Worm (Caenorhabditis elegans) whole organism, L2 larva: ENCODE results near the gene ftn-1.

Experiments used
- C34F6.9 ChIP-seq: fragments of 150-350 bp; optimal IDR thresholded peaks from 2 replicates; lab custom pipeline; 2014; ENCODE audit warnings: missing biosample characterization, missing genetic modification characterization
- R02D3.7 ChIP-seq: fragments of 150-350 bp; optimal IDR thresholded peaks from 2 replicates; lab custom pipeline; 2014; ENCODE audit warnings: missing biosample characterization, missing genetic modification characterization
- alr-1 ChIP-seq: fragments of 150-350 bp; optimal IDR thresholded peaks from 2 replicates; lab custom pipeline; 2014; ENCODE audit warnings: missing biosample characterization, missing genetic modification characterization
- aly-2 ChIP-seq: fragments of 150-350 bp; optimal IDR thresholded peaks from 2 replicates; lab custom pipeline; 2014; ENCODE audit warnings: missing biosample characterization, missing genetic modification characterization
- ama-1 ChIP-seq: fragments of 150-350 bp; optimal IDR thresholded peaks from 2 replicates; lab custom pipeline; 2018; ENCODE audit warnings: inconsistent platforms
- ceh-16 ChIP-seq: fragments of 150-350 bp; optimal IDR thresholded peaks from 2 replicates; lab custom pipeline; 2014; ENCODE audit warnings: missing biosample characterization, missing genetic modification characterization
- ceh-82 ChIP-seq: fragments of 150-350 bp; optimal IDR thresholded peaks from 2 replicates; lab custom pipeline; 2014; ENCODE audit warnings: missing biosample characterization, missing genetic modification characterization
- crh-2 ChIP-seq: sonication (generic microtip); optimal IDR thresholded peaks from 2 replicates; lab custom pipeline; 2017; ENCODE audit warnings: missing biosample characterization, missing genetic modification characterization
- dmd-4 ChIP-seq: sonication (generic microtip); optimal IDR thresholded peaks from 2 replicates; lab custom pipeline; 2017; ENCODE audit warnings: missing biosample characterization, missing genetic modification characterization
- elt-1 ChIP-seq: fragments of 150-350 bp; optimal IDR thresholded peaks from 2 replicates; lab custom pipeline; 2014; ENCODE audit warnings: missing biosample characterization, missing genetic modification characterization
- fos-1 ChIP-seq: fragments of 150-350 bp; optimal IDR thresholded peaks from 2 replicates; lab custom pipeline; 2014; ENCODE audit warnings: missing biosample characterization, missing genetic modification characterization
- lin-11 ChIP-seq: fragments of 150-350 bp; sonication (generic microtip); optimal IDR thresholded peaks from 2 replicates; lab custom pipeline; 2014; ENCODE audit warnings: missing biosample characterization, missing genetic modification characterization, inconsistent platforms, mixed read lengths
- lin-13 ChIP-seq: fragments of 150-350 bp; optimal IDR thresholded peaks from 2 replicates; lab custom pipeline; 2014; ENCODE audit warnings: missing biosample characterization, missing genetic modification reagents, missing genetic modification characterization
- lsy-2 ChIP-seq, 2 experiments: fragments of 150-350 bp in 1 of 2; sonication (generic microtip) in 1 of 2; optimal IDR thresholded peaks; 2 replicates each; lab custom pipeline; 2014 to 2017; ENCODE audit warnings: missing biosample characterization in 2 of 2, missing genetic modification characterization in 2 of 2
- mdl-1 ChIP-seq, 2 experiments: fragments of 150-350 bp in 1 of 2; sonication (generic microtip) in 1 of 2; optimal IDR thresholded peaks; 2 replicates each; lab custom pipeline; 2017; ENCODE audit warnings: missing biosample characterization in 2 of 2, missing genetic modification characterization in 2 of 2
- nhr-10 ChIP-seq: sonication (generic microtip); optimal IDR thresholded peaks from 2 replicates; lab custom pipeline; 2017; ENCODE audit warnings: missing biosample characterization, missing genetic modification characterization
- nhr-11 ChIP-seq: fragments of 150-350 bp; optimal IDR thresholded peaks from 2 replicates; lab custom pipeline; 2014; ENCODE audit warnings: missing biosample characterization, missing genetic modification characterization
- nhr-12 ChIP-seq: fragments of 150-350 bp; optimal IDR thresholded peaks from 2 replicates; lab custom pipeline; 2014; ENCODE audit warnings: missing biosample characterization, missing genetic modification characterization
- nhr-21 ChIP-seq: fragments of 150-350 bp; optimal IDR thresholded peaks from 2 replicates; lab custom pipeline; 2014; ENCODE audit warnings: missing biosample characterization, missing genetic modification characterization
- nhr-23 ChIP-seq: fragments of 150-350 bp; optimal IDR thresholded peaks from 2 replicates; lab custom pipeline; 2014; ENCODE audit warnings: missing biosample characterization, missing genetic modification reagents, missing genetic modification characterization
- nhr-237 ChIP-seq: fragments of 150-350 bp; optimal IDR thresholded peaks from 2 replicates; lab custom pipeline; 2014; ENCODE audit warnings: missing biosample characterization, missing genetic modification characterization
- nhr-25 ChIP-seq: fragments of 150-350 bp; sonication (generic microtip); optimal IDR thresholded peaks from 3 replicates; lab custom pipeline; 2014; ENCODE audit warnings: missing biosample characterization, missing genetic modification characterization
- nhr-6 ChIP-seq: fragments of 150-350 bp; optimal IDR thresholded peaks from 2 replicates; lab custom pipeline; 2014; ENCODE audit warnings: missing biosample characterization, missing genetic modification characterization
- peb-1 ChIP-seq: fragments of 150-350 bp; optimal IDR thresholded peaks from 2 replicates; lab custom pipeline; 2014; ENCODE audit warnings: missing biosample characterization, missing genetic modification characterization
- sem-4 ChIP-seq: fragments of 150-350 bp; optimal IDR thresholded peaks from 2 replicates; lab custom pipeline; 2014; ENCODE audit warnings: missing biosample characterization, missing genetic modification reagents, missing genetic modification characterization
- sma-3 ChIP-seq: sonication (generic microtip); optimal IDR thresholded peaks from 2 replicates; lab custom pipeline; 2016; ENCODE audit warnings: missing genetic modification reagents, missing genetic modification characterization, missing compliant biosample characterization
- sma-9 ChIP-seq, 2 experiments: fragments of 150-350 bp in 1 of 2; sonication (generic microtip) in 1 of 2; optimal IDR thresholded peaks; 2 replicates each; lab custom pipeline; 2014 to 2016; ENCODE audit warnings: missing genetic modification characterization in 2 of 2, mild to moderate bottlenecking in 1 of 2, missing biosample characterization in 1 of 2, missing compliant biosample characterization in 1 of 2, missing genetic modification reagents in 1 of 2, moderate library complexity in 1 of 2
- unc-55 ChIP-seq: fragments of 150-350 bp; sonication (generic microtip); optimal IDR thresholded peaks from 3 replicates; lab custom pipeline; 2014; ENCODE audit warnings: missing biosample characterization, missing genetic modification reagents, missing genetic modification characterization
- unc-62 ChIP-seq: fragments of 150-350 bp; optimal IDR thresholded peaks from 2 replicates; lab custom pipeline; 2014; ENCODE audit warnings: missing biosample characterization, missing genetic modification reagents, missing genetic modification characterization
- zag-1 ChIP-seq: fragments of 150-350 bp; optimal IDR thresholded peaks from 2 replicates; lab custom pipeline; 2014; ENCODE audit warnings: missing biosample characterization, missing genetic modification characterization
- ztf-1 ChIP-seq: fragments of 200-800 bp; sonication (Bioruptor generic); conservative IDR thresholded peaks from 2 replicates; pipeline ENCODE4 v1.3.6; 2022; ENCODE audit warnings: missing genetic modification characterization, missing compliant biosample characterization
- ztf-11 ChIP-seq: sonication (generic microtip); optimal IDR thresholded peaks from 2 replicates; lab custom pipeline; 2017; ENCODE audit warnings: missing biosample characterization, missing genetic modification characterization
- ztf-4 ChIP-seq: fragments of 150-350 bp; optimal IDR thresholded peaks from 2 replicates; lab custom pipeline; 2014; ENCODE audit warnings: missing biosample characterization, missing genetic modification characterization

The ftn-1 gene

DNA sequence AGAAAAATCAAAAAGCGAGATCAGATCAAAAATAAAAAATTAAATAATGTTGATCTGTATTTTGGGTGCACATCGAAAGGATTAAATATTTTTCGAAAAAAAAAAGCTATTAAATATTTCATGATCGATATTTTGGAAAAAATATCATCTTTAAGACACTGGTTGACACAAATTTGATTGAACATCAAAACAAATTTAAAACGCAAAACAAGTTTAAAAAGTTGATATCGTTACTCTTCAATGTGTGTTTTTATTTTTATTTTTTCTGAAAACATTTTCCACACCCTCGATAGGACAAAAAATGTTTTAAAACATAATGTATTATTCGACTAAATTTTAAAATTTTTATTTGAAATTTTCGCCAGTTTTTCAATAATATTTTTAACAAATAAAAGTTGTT lies 9.4 kb downstream of the ftn-1 start, which contains the start of gene C54F6.12:
Gene C54F6.12, minus strand, starts transcription at position 101 of the 400 bp plus-strand sequence.
- TF ChIP-seq unc-62 (no peak), nhr-11 (tag; lab: Kevin White, UChicago) (no peak), nhr-12 (tag; lab: Kevin White, UChicago) (no peak), fos-1 (tag; lab: Kevin White, UChicago) (no peak), ztf-11 (no peak), nhr-10 (tag; lab: Kevin White, UChicago) (no peak)

- TF ChIP-seq ztf-4 (tag; lab: Kevin White, UChicago) = no peak
- no peak for TF ChIP-seq peb-1 (tag; lab: Kevin White, UChicago)
- no peak for TF ChIP-seq unc-55
- TF ChIP-seq ceh-16 (tag; lab: Kevin White, UChicago) = no peak
- no peak for TF ChIP-seq alr-1
- no peak for TF ChIP-seq nhr-23 (tag; lab: Kevin White, UChicago)
- no peak for TF ChIP-seq sma-9 (GFP tag; optimal IDR thresholded peaks at IDR 0.05; lab: Kevin White, UChicago)
- TF ChIP-seq sma-9 (tag; optimal IDR thresholded peaks at IDR 0.05; lab: Kevin White, UChicago) = no peak
- TF ChIP-seq fos-1 (tag; lab: Kevin White, UChicago) = no peak
- TF ChIP-seq nhr-10 (tag; lab: Kevin White, UChicago) = no peak
- no peak for TF ChIP-seq nhr-237 (tag; lab: Kevin White, UChicago)
- no peak for TF ChIP-seq aly-2 (tag; lab: Kevin White, UChicago)
Measured at ce11 chrV:7532947-7533346, 14.4 kb downstream of the ftn-1 start, which contains the start of gene C54F6.3. TSS of gene C54F6.3 (plus strand) at chrV:7533247.

DNA sequence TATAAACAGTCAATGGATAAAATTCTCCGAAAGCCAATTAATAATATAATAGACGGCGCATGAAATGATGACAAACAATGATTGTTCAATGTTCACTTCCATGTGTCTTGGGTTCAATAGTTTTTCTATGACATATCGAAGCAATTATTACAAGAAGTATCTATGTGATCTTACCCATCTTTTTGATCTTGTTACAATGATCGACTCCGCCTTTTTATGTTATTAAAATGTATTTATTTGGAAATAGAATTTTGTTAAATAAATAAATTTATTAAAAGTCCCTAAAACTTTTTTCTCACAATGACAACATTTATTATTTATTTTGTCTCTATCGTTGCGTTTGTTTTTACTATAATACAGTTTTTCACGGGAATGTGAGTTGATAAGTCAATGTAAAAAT lies 17.5 kb downstream of the ftn-1 start, which contains the start of gene swt-2:
Gene swt-2, plus strand, starts transcription at position 301 of the 400 bp plus-strand sequence.
- TF ChIP-seq dmd-4 (tag; lab: Kevin White, UChicago) = no peak
- TF ChIP-seq ceh-16 (tag; lab: Kevin White, UChicago) = no peak
- TF ChIP-seq nhr-21 (tag; lab: Kevin White, UChicago) = no peak
- TF ChIP-seq sem-4 (tag; lab: Kevin White, UChicago) = no peak
- TF ChIP-seq ama-1 (lab: Kevin White, UChicago) = no peak
- no peak for TF ChIP-seq lsy-2 (tag; optimal IDR thresholded peaks at IDR 0.05; lab: Kevin White, UChicago)
- TF ChIP-seq sma-9 (GFP tag; optimal IDR thresholded peaks at IDR 0.05; lab: Kevin White, UChicago) = no peak
- TF ChIP-seq sma-9 (tag; optimal IDR thresholded peaks at IDR 0.05; lab: Kevin White, UChicago) = no peak

DNA sequence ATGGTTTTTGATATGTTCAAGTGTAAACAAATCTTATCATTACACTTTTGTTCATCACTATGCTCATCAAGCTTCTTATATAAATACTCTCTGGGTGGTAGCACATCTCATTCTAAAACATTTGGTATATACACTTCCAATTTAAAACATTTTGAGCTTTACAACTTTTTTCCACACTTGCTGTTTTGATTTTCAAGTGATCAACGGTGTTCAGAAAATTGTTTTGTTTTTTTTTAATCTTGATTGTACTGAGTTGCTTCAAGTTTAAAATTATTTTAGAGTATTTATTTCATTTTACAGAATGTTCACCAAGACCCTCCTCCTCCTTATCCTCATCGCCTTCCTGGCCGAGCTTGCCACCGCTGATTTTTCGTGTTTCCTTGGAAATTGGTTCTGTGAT lies 18.6 kb downstream of the ftn-1 start, which contains the start of gene C54F6.5:
Gene C54F6.5, plus strand, starts transcription at position 301 of the 400 bp plus-strand sequence.
- no peak for TF ChIP-seq unc-62
- no peak for TF ChIP-seq nhr-25 (tag; lab: Kevin White, UChicago)
- no peak for TF ChIP-seq ceh-16 (tag; lab: Kevin White, UChicago)
- no peak for TF ChIP-seq sma-3 (GFP tag; lab: Kevin White, UChicago)
- TF ChIP-seq ceh-82 (tag; lab: Kevin White, UChicago) = no peak
- TF ChIP-seq nhr-23 (tag; lab: Kevin White, UChicago) = no peak
- no peak for TF ChIP-seq lin-11 (tag; lab: Kevin White, UChicago)
- no peak for TF ChIP-seq zag-1 (tag; lab: Kevin White, UChicago)
- TF ChIP-seq C34F6.9 (tag; lab: Kevin White, UChicago) = no peak
- TF ChIP-seq peb-1 (tag; lab: Kevin White, UChicago) = no peak
- no peak for TF ChIP-seq elt-1 (tag; lab: Kevin White, UChicago)
- no peak for TF ChIP-seq lin-13 (GFP tag; lab: Kevin White, UChicago)
- TF ChIP-seq sem-4 (tag; lab: Kevin White, UChicago) = no peak
- no peak for TF ChIP-seq sma-9 (GFP tag; optimal IDR thresholded peaks at IDR 0.05; lab: Kevin White, UChicago)
- no peak for TF ChIP-seq sma-9 (tag; optimal IDR thresholded peaks at IDR 0.05; lab: Kevin White, UChicago)

DNA sequence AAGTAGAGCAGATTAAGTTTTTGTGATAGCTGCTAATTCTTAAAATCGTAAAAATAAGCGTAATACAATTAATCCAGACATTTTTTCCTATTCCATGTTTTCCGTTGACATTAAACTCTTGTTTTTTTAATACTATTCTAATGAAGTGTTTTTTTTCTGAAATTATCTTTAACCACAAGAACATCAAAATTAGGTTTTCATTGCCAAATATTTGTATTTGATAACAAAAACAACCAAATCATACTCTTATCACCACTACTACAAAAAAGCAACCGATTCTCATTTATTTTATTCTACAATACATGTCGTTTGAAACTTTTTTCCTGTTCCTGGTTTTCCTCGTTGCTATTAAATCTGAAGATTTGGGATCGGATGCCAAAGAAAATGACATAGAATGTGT lies 20.2 kb downstream of the ftn-1 start, which contains the start of gene C54F6.17:
Gene C54F6.17, plus strand, starts transcription at position 301 of the 400 bp plus-strand sequence.
- TF ChIP-seq R02D3.7 (no peak), nhr-6 (tag; lab: Kevin White, UChicago) (no peak), elt-1 (tag; lab: Kevin White, UChicago) (no peak), nhr-10 (tag; lab: Kevin White, UChicago) (no peak), ztf-1 (GFP tag; lab: Robert Waterston, UW) (no peak), ceh-82 (tag; lab: Kevin White, UChicago) (no peak), unc-62 (no peak), fos-1 (tag; lab: Kevin White, UChicago) (no peak), crh-2 (tag; lab: Kevin White, UChicago) (no peak), mdl-1 (tag; optimal IDR thresholded peaks at IDR 0.05; lab: Kevin White, UChicago) (no peak)
